Fruit fly (Drosophila melanogaster): ENCODE data around the gene Gfat2.

Gfat2 gene

DNA sequence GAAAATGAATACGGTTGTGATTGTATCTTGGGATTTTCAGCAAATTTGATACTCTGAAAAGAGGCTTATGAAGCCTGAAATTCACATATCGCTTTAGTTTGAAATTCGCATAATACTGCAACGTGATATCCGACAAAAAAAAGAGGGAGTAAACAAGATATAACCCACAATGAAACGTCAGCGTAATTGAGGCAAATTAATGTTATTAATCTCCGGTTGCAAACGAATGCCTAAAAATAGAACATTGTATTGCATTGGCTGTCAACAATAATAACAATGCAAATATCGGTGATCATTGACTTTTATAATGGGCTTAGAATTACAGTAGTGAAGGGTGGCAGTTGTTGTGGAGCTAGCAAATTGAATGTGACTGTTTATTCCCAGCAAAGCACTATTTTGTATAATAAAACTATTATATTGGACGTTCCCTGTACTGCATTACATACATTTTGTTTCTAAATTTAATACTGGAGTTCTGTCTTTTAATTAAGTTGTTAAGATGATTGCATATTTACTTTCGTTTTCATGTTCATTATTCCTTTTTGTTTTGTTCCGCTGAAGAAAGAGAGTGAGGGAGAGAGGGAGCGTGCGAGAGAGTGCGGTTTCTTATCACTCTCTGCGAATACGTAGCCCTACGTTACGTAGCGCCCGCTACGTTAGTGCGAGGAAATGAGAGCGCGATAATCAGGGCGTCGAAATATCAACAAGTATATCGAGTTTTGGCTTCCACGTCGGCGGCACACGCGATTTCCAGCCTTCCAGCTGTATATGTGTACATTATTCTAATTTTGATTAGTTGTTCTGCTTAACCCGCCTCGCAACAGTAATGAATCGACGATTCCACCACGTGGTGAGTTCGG is 9.1 kb downstream of the Gfat2 start:
- TF ChIP-seq cic (GFP tag; optimal IDR thresholded peaks at IDR 0.05), result peak; percentile 40
- no peak for TF ChIP-seq CG1620 (GFP tag; optimal IDR thresholded peaks at IDR 0.05)
- peak; percentile 87 for TF ChIP-seq Mnt (GFP tag; optimal IDR thresholded peaks at IDR 0.05)
- TF ChIP-seq kay (GFP tag; ENCODE audit: borderline replicate concordance), result peak; percentile 78
- no peak for TF ChIP-seq CG12768 (GFP tag; optimal IDR thresholded peaks at IDR 0.05)
- TF ChIP-seq Clk (GFP tag; optimal IDR thresholded peaks at IDR 0.05), result no peak
- no peak for TF ChIP-seq CG5204 (GFP tag; optimal IDR thresholded peaks at IDR 0.05)
- TF ChIP-seq pad (GFP tag; optimal IDR thresholded peaks at IDR 0.05), result no peak
- no peak for TF ChIP-seq cnc (optimal IDR thresholded peaks at IDR 0.05)
- TF ChIP-seq CG7045 (GFP tag; optimal IDR thresholded peaks at IDR 0.05), result no peak
- no peak for TF ChIP-seq CG14711 (tag; optimal IDR thresholded peaks at IDR 0.05)
- TF ChIP-seq tj (GFP tag; optimal IDR thresholded peaks at IDR 0.05), result peak; percentile 91
- TF ChIP-seq CG33017 (tag; optimal IDR thresholded peaks at IDR 0.05), result no peak
- no peak for TF ChIP-seq toe (GFP tag; optimal IDR thresholded peaks at IDR 0.05)
- no peak for TF ChIP-seq Crg-1 (GFP tag; optimal IDR thresholded peaks at IDR 0.05)

DNA sequence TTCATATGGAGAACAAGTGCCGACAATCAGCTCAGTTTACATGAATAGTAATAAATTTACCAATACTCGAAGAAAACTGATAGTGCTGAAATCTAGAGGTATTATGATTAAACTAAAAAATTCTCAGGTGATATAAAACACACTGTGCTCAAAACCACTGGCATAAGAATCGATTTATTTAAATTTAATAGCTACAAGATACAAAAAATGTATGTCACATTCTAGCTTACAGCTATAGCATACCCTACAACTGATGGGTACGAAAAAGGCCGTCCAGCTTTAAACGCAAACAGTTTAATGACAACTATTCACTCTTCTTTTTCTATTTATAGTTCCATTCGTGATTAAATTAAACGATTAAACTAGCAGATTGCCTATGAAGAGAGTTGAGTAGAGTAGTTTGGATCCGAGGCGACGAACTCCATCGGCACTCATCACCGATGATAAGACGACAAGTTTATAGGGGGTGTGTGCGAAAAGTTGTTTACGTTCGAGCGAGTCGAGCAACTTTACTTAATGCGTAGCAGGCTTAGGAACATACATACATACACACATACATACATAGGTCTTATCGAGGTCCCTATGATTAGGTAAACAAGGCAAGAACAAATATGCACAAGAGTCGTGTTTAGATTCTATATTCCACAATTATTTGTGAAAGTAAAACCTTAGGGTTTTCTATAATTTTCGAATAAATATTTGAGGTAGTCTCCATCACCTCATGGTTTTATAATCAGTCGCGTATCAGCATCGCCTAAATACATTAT is 10.6 kb downstream of the Gfat2 start:
- TF ChIP-seq bab1 (GFP tag; optimal IDR thresholded peaks at IDR 0.05) (peak; percentile 70), CG1620 (GFP tag; optimal IDR thresholded peaks at IDR 0.05) (peak; percentile 47), CG7045 (GFP tag; optimal IDR thresholded peaks at IDR 0.05) (peak; percentile 84), cnc (optimal IDR thresholded peaks at IDR 0.05) (no peak), Hr96 (GFP tag; optimal IDR thresholded peaks at IDR 0.05) (peak; percentile 65), kay (GFP tag; ENCODE audit: borderline replicate concordance) (peak; percentile 81), pad (GFP tag; optimal IDR thresholded peaks at IDR 0.05) (peak; percentile 22), CG14711 (tag; optimal IDR thresholded peaks at IDR 0.05) (peak; percentile 76), cic (GFP tag; optimal IDR thresholded peaks at IDR 0.05) (peak; percentile 64), CG33017 (tag; optimal IDR thresholded peaks at IDR 0.05) (peak; percentile 68), CG12768 (GFP tag; optimal IDR thresholded peaks at IDR 0.05) (peak; percentile 75), toe (GFP tag; optimal IDR thresholded peaks at IDR 0.05) (peak; percentile 37), Mnt (GFP tag; optimal IDR thresholded peaks at IDR 0.05) (peak; percentile 24), Crg-1 (GFP tag; optimal IDR thresholded peaks at IDR 0.05) (peak; percentile 36), CG11617 (GFP tag; optimal IDR thresholded peaks at IDR 0.05) (peak; percentile 73), ovo (GFP tag; optimal IDR thresholded peaks at IDR 0.05) (peak; percentile 64), CG5204 (GFP tag; optimal IDR thresholded peaks at IDR 0.05) (peak; percentile 79), CG7101 (tag; optimal IDR thresholded peaks at IDR 0.05) (peak; percentile 69), tj (GFP tag; optimal IDR thresholded peaks at IDR 0.05) (peak; percentile 26), Clk (GFP tag; optimal IDR thresholded peaks at IDR 0.05) (peak; percentile 31)

DNA sequence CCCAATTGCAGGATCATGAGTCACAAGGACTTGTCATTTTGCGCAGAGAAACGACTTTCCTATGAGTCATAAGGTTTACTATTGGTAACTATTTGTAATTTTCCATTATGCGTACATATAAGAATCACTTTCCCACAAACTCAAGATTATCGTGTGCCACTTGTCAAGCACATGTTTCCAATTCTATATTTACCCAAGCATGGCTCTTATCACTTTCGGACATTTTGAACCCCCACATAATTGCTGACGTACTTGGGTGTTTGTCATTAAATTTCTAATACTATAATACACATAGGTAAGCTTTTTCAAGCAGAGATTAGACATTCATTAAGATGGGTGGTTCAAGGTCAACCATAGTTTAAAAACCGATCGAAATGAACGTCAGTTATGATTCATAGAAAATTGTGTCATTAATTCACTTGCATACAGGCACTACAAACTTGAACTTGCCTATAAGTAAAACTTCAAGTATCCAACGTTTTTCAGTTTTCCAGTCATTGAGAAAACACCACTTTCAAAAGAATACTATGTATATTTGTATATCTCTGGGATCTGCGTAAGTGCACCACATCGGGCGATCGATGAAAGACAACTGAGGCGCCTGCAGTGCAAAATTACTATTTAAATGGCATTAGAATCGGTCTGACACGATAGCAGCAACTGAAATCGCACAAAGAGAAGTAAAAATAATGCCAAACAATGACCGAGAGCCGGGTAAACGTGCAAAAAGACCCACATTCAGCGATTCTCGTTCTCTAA is 11.7 kb downstream of the Gfat2 start:
- TF ChIP-seq CG7045 (GFP tag; optimal IDR thresholded peaks at IDR 0.05) (no peak), cic (GFP tag; optimal IDR thresholded peaks at IDR 0.05) (peak; percentile 47), kay (GFP tag; ENCODE audit: borderline replicate concordance) (peak; percentile 91)

DNA sequence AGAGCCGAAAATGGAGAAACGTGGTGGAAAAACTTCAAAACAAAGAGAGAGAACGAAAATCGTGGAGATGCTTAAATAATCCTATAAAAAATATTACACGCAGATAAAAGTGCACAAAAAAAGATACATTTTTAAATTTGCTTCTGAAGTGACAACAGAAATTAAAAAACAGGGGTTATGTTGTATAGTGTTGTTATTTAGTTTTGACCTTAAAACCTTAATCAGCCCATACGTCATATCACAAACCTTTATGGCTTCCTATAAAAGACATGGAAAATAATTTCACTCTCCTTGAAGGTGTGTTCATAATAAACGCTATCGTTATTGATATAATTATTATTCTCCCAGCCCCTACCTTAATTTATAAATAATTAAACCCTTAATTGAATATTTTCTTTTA is 12.4 kb downstream of the Gfat2 start:
- TF ChIP-seq CG1620 (GFP tag; optimal IDR thresholded peaks at IDR 0.05) (no peak), kay (GFP tag; ENCODE audit: borderline replicate concordance) (peak; percentile 84)

DNA sequence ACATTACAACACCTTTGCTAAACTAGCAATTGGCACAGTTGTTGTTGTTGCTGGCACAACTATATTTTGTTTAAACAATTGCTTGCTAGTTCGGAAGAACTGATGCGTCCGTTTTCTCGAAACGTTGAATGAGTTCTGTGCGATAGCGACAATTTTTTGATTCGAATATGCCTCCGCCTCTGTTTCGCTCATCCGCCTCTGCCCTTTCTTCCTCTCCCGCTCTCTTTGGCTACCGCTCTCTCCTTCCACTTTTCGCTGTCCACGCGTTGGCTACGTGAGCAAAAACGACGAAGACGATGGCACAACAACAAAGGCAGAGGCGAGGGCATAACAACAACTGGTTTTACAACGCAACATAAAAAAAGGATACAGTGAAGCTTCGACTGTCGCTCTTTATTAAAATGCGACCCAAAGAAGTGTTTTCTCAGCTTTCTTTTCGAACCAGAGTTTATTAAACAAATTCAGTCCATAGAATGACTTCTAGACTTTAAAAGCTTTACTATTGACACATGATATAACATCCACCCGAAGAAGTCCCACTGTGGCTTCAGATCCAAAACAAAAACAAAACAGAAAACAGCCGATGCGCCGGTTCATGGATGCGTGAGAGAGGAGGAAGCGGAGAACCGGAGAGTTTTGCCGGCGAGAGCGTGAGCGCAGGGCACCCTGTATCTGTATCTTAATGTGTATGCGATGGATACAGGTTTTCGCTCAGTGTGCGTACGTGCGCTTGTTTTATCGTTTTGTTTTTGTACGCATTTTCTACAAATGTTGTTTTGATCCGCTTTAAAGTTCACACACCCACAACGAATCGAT is 13.2 kb downstream of the Gfat2 start:
- TF ChIP-seq toe (GFP tag; optimal IDR thresholded peaks at IDR 0.05) (peak; percentile 96), pad (GFP tag; optimal IDR thresholded peaks at IDR 0.05) (peak; percentile 84), CG33017 (tag; optimal IDR thresholded peaks at IDR 0.05) (peak; percentile 96), Clk (GFP tag; optimal IDR thresholded peaks at IDR 0.05) (peak; percentile 94), cnc (optimal IDR thresholded peaks at IDR 0.05) (no peak), tj (GFP tag; optimal IDR thresholded peaks at IDR 0.05) (peak; percentile 97), CG14711 (tag; optimal IDR thresholded peaks at IDR 0.05) (peak; percentile 94), CG7101 (tag; optimal IDR thresholded peaks at IDR 0.05) (peak; percentile 96), kay (GFP tag; ENCODE audit: borderline replicate concordance) (peak; percentile 55), cic (GFP tag; optimal IDR thresholded peaks at IDR 0.05) (peak; percentile 87), Hr96 (GFP tag; optimal IDR thresholded peaks at IDR 0.05) (peak; percentile 98), CG7045 (GFP tag; optimal IDR thresholded peaks at IDR 0.05) (peak; percentile 98), Crg-1 (GFP tag; optimal IDR thresholded peaks at IDR 0.05) (peak; percentile 95), Mnt (GFP tag; optimal IDR thresholded peaks at IDR 0.05) (peak; percentile 94), CG11617 (GFP tag; optimal IDR thresholded peaks at IDR 0.05) (peak; percentile 97), ovo (GFP tag; optimal IDR thresholded peaks at IDR 0.05) (peak; percentile 85), CG1620 (GFP tag; optimal IDR thresholded peaks at IDR 0.05) (peak; percentile 92), CG5204 (GFP tag; optimal IDR thresholded peaks at IDR 0.05) (peak; percentile 97), CG12768 (GFP tag; optimal IDR thresholded peaks at IDR 0.05) (peak; percentile 96), bab1 (GFP tag; optimal IDR thresholded peaks at IDR 0.05) (peak; percentile 98)
